Worm (Caenorhabditis elegans) whole organism, mixed stage, embryonic: ENCODE data around the gene F41E6.8.

Experiments used
- lsy-2 ChIP-seq: fragments of 150-350 bp; optimal IDR thresholded peaks from 2 replicates; lab custom pipeline; 2014; ENCODE audit warnings: missing biosample characterization, missing genetic modification characterization
- nhr-2 ChIP-seq: fragments of 150-350 bp; optimal IDR thresholded peaks from 2 replicates; lab custom pipeline; 2014; ENCODE audit warnings: missing biosample characterization, missing genetic modification characterization
- nhr-237 ChIP-seq: fragments of 150-350 bp; optimal IDR thresholded peaks from 2 replicates; lab custom pipeline; 2014; ENCODE audit warnings: missing biosample characterization, missing genetic modification characterization
- nhr-28 ChIP-seq: fragments of 150-350 bp; optimal IDR thresholded peaks from 2 replicates; lab custom pipeline; 2014; ENCODE audit warnings: missing biosample characterization, missing genetic modification characterization
- nhr-76 ChIP-seq: sonication (generic microtip); optimal IDR thresholded peaks from 2 replicates; lab custom pipeline; 2017; ENCODE audit warnings: missing biosample characterization, missing genetic modification characterization
- snpc-4 ChIP-seq: fragments of 150-350 bp; optimal IDR thresholded peaks from 2 replicates; lab custom pipeline; 2014; ENCODE audit warnings: missing biosample characterization, missing genetic modification characterization

- TF ChIP-seq lsy-2 (tag; lab: Kevin White, UChicago) (no peak), nhr-237 (no peak), nhr-2 (tag; lab: Kevin White, UChicago) (no peak), nhr-76 (no peak), nhr-28 (tag; lab: Kevin White, UChicago) (no peak), snpc-4 (no peak)
Observed at ce11 chrV:8621213-8621612, 19.9 kb upstream of the F41E6.8 start, which contains the start of gene idpc-2.
